Fruit fly (Drosophila melanogaster): ENCODE measurements around the gene CG17192.

CG17192 gene

DNA sequence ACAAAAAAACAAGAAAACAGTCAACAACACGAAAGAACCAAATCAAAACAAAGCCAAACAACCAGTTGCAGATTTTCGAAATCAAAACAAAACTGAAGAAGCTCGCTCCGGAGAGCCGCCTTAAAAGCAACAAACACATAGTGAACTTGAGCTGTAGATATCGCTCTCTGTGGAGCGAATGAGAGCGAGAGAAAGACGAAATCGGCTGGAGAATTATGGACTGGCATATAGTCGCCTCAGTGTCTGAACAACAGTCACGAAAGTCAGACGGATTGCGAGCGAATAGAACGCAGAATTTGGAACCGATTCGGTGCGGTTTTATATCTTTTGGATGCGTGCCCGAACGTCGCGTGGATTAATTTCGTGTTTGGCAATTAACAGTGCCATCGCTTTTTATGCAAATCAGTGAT lies 37.8 kb downstream of the CG17192 start (continued):
- peak; percentile 37 for TF ChIP-seq Fer1 (GFP tag; optimal IDR thresholded peaks at IDR 0.05)
- TF ChIP-seq CG4360 (GFP tag; IDR thresholded peaks at IDR 0.05), result peak; percentile 89
- TF ChIP-seq chn (GFP tag; optimal IDR thresholded peaks at IDR 0.05), result no peak
- no peak for TF ChIP-seq CG15601 (tag; optimal IDR thresholded peaks at IDR 0.05)
- no peak for TF ChIP-seq tup (GFP tag; optimal IDR thresholded peaks at IDR 0.05)
- peak; percentile 37; the same call in 1 of the 2 replicates for TF ChIP-seq Bgb (GFP tag; IDR thresholded peaks at IDR 0.05; ENCODE audit: partially characterized antibody)
- TF ChIP-seq so (GFP tag; IDR thresholded peaks at IDR 0.05), result peak; percentile 71; the same call in 1 of the 3 replicates
- TF ChIP-seq BEAF-32 (GFP tag; optimal IDR thresholded peaks at IDR 0.05), result peak; percentile 9
- TF ChIP-seq Med (GFP tag), result peak; percentile 83
- TF ChIP-seq zf30C (GFP tag; optimal IDR thresholded peaks at IDR 0.05), result no peak
- no peak for TF ChIP-seq CG13123 (GFP tag; optimal IDR thresholded peaks at IDR 0.05)
- TF ChIP-seq Taf1 (GFP tag; IDR thresholded peaks at IDR 0.05), result 0 out of 2 replicates have a peak, but pooled peaks have one; percentile 17
- no peak for TF ChIP-seq cato (GFP tag; optimal IDR thresholded peaks at IDR 0.05; ENCODE audit: borderline replicate concordance)
- peak; percentile 26; the same call in 1 of the 2 replicates for TF ChIP-seq CG9932 (GFP tag; IDR thresholded peaks at IDR 0.05)
- TF ChIP-seq Vsx1 (GFP tag; optimal IDR thresholded peaks at IDR 0.05), result peak; percentile 28
- TF ChIP-seq Drgx (GFP tag; IDR thresholded peaks at IDR 0.05), result no peak
- TF ChIP-seq CG3838 (GFP tag; optimal IDR thresholded peaks at IDR 0.05), result no peak
- TF ChIP-seq gro (GFP tag; optimal IDR thresholded peaks at IDR 0.05), result peak; percentile 34
- TF ChIP-seq Max (GFP tag; optimal IDR thresholded peaks at IDR 0.05), result no peak
- peak; percentile 48 for TF ChIP-seq Atf6 (GFP tag; IDR thresholded peaks at IDR 0.05)
- TF ChIP-seq B-H2 (GFP tag; optimal IDR thresholded peaks at IDR 0.05), result peak; percentile 30
- peak; percentile 48 for TF ChIP-seq CG3281 (GFP tag; optimal IDR thresholded peaks at IDR 0.05)
- no peak for TF ChIP-seq kni (GFP tag; optimal IDR thresholded peaks at IDR 0.05)
- peak; percentile 16; the same call in 1 of the 3 replicates for TF ChIP-seq Opbp (GFP tag; IDR thresholded peaks at IDR 0.05; ENCODE audit: partially characterized antibody)
- TF ChIP-seq Atf3 (GFP tag; optimal IDR thresholded peaks at IDR 0.05), result no peak
- no peak for TF ChIP-seq bbx (GFP tag; IDR thresholded peaks at IDR 0.05; ENCODE audit: partially characterized antibody)
- no peak for TF ChIP-seq Scr (GFP tag; IDR thresholded peaks at IDR 0.05; ENCODE audit: partially characterized antibody)
- peak; percentile 60 for TF ChIP-seq CG13894 (tag; optimal IDR thresholded peaks at IDR 0.05)
- TF ChIP-seq vvl (GFP tag; IDR thresholded peaks at IDR 0.05), result peak; percentile 84
- TF ChIP-seq lab (GFP tag; optimal IDR thresholded peaks at IDR 0.05), result peak; percentile 65
- TF ChIP-seq oc (tag; optimal IDR thresholded peaks at IDR 0.05), result peak; percentile 84
- TF ChIP-seq Hr78 (GFP tag; optimal IDR thresholded peaks at IDR 0.05), result peak in 1 of 2 experiments; percentile 43
- no peak for TF ChIP-seq lov (optimal IDR thresholded peaks at IDR 0.05)
- TF ChIP-seq lov (GFP tag; IDR thresholded peaks at IDR 0.05), result no peak
- TF ChIP-seq Eip74EF (GFP tag; optimal IDR thresholded peaks at IDR 0.05), result peak in 1 of 2 experiments; percentile 33
- TF ChIP-seq Rfx (GFP tag; IDR thresholded peaks at IDR 0.05), result peak; percentile 46; the same call in 1 of the 2 replicates
- TF ChIP-seq dmrt11E (tag; optimal IDR thresholded peaks at IDR 0.05), result no peak
- peak; percentile 56 for TF ChIP-seq sens (GFP tag)
- TF ChIP-seq abd-A (tag; optimal IDR thresholded peaks at IDR 0.05), result peak; percentile 57
- TF ChIP-seq Awh (GFP tag; IDR thresholded peaks at IDR 0.05), result peak; percentile 58; the same call in 1 of the 2 replicates
- TF ChIP-seq Dll (GFP tag; IDR thresholded peaks at IDR 0.05; ENCODE audit: partially characterized antibody), result 0 out of 4 replicates have a peak, but pooled peaks have one; percentile 15
- TF ChIP-seq Trl (optimal IDR thresholded peaks at IDR 0.05), result peak; percentile 72 to 97
- no peak for TF ChIP-seq Trl (GFP tag; optimal IDR thresholded peaks at IDR 0.05)
- TF ChIP-seq Jarid2 (GFP tag; optimal IDR thresholded peaks at IDR 0.05), result peak; percentile 88
- no peak for TF ChIP-seq Hey (tag; optimal IDR thresholded peaks at IDR 0.05)
- TF ChIP-seq unc-4 (GFP tag; IDR thresholded peaks at IDR 0.05; ENCODE audit: partially characterized antibody), result peak; percentile 52
- TF ChIP-seq NFAT (GFP tag; IDR thresholded peaks at IDR 0.05), result peak; percentile 39; the same call in 1 of the 2 replicates
- peak; percentile 20 for TF ChIP-seq CG13296 (GFP tag; optimal IDR thresholded peaks at IDR 0.05)
- TF ChIP-seq sna (GFP tag; IDR thresholded peaks at IDR 0.05; ENCODE audit: partially characterized antibody), result 0 out of 2 replicates have a peak, but pooled peaks have one; percentile 31
